Worm (Caenorhabditis elegans) whole organism, late embryonic: ENCODE data around the gene pfk-1.2.
A peak's percentile ranks its signal among the peaks of the same experiment; 100 is the strongest.

Experiments used
- C08G9.2 ChIP-seq: sonication (generic microtip); optimal IDR thresholded peaks from 2 replicates; lab custom pipeline; 2016; ENCODE audit warnings: mild to moderate bottlenecking, missing genetic modification characterization, moderate library complexity, missing compliant biosample characterization
- C38D4.7 ChIP-seq: fragments of 200-800 bp; sonication (Bioruptor generic); optimal IDR thresholded peaks from 2 replicates; lab custom pipeline; 2018; ENCODE audit warnings: mild to moderate bottlenecking, missing genetic modification characterization, moderate library complexity, missing compliant biosample characterization
- F13H6.1 ChIP-seq: sonication (generic microtip); optimal IDR thresholded peaks from 2 replicates; lab custom pipeline; 2016; ENCODE audit warnings: missing genetic modification characterization, missing compliant biosample characterization
- K02D7.2 ChIP-seq: sonication (generic microtip); optimal IDR thresholded peaks from 2 replicates; lab custom pipeline; 2017; ENCODE audit warnings: mild to moderate bottlenecking, missing genetic modification characterization, missing compliant biosample characterization
- K09A11.1 ChIP-seq: sonication (generic microtip); optimal IDR thresholded peaks from 2 replicates; lab custom pipeline; 2017; ENCODE audit warnings: antibody characterized with exemption, mild to moderate bottlenecking, missing genetic modification characterization, missing compliant biosample characterization; ENCODE audit not compliant: insufficient read depth
- T23F11.4 ChIP-seq: fragments of 200-800 bp; sonication (Bioruptor generic); optimal IDR thresholded peaks from 2 replicates; lab custom pipeline; 2018; ENCODE audit warnings: mild to moderate bottlenecking, missing genetic modification characterization, missing compliant biosample characterization
- Y22D7AL.16 ChIP-seq: sonication (generic microtip); optimal IDR thresholded peaks from 2 replicates; lab custom pipeline; 2016; ENCODE audit warnings: missing genetic modification characterization, missing compliant biosample characterization
- ceh-19 ChIP-seq: fragments of 200-800 bp; sonication (Bioruptor generic); optimal IDR thresholded peaks from 2 replicates; lab custom pipeline; 2018; ENCODE audit warnings: mild to moderate bottlenecking, missing genetic modification characterization, missing compliant biosample characterization
- ceh-2 ChIP-seq: sonication (generic microtip); optimal IDR thresholded peaks from 2 replicates; lab custom pipeline; 2016; ENCODE audit warnings: missing genotype, missing genetic modification characterization, missing compliant biosample characterization
- ceh-31 ChIP-seq: sonication (generic microtip); optimal IDR thresholded peaks from 2 replicates; lab custom pipeline; 2016; ENCODE audit warnings: missing genetic modification characterization, missing compliant biosample characterization
- ceh-34 ChIP-seq: sonication (generic microtip); optimal IDR thresholded peaks from 2 replicates; lab custom pipeline; 2016; ENCODE audit warnings: mild to moderate bottlenecking, missing genetic modification characterization, missing compliant biosample characterization
- ceh-9 ChIP-seq: sonication (generic microtip); optimal IDR thresholded peaks from 2 replicates; lab custom pipeline; 2016; ENCODE audit warnings: mild to moderate bottlenecking, missing genetic modification characterization, inconsistent platforms, missing compliant biosample characterization
- che-1 ChIP-seq: sonication (generic microtip); optimal IDR thresholded peaks from 2 replicates; lab custom pipeline; 2016; ENCODE audit warnings: mild to moderate bottlenecking, missing genetic modification characterization, missing compliant biosample characterization
- dve-1 ChIP-seq: sonication (generic microtip); optimal IDR thresholded peaks from 2 replicates; lab custom pipeline; 2017; ENCODE audit warnings: antibody characterized with exemption, mild to moderate bottlenecking, missing genetic modification characterization, missing compliant biosample characterization
- elt-4 ChIP-seq: sonication (generic microtip); optimal IDR thresholded peaks from 2 replicates; lab custom pipeline; 2016; ENCODE audit warnings: missing genetic modification characterization, missing compliant biosample characterization
- ets-4 ChIP-seq: sonication (generic microtip); optimal IDR thresholded peaks from 2 replicates; lab custom pipeline; 2016; ENCODE audit warnings: missing genetic modification characterization, missing compliant biosample characterization
- eyg-1 ChIP-seq: sonication (generic microtip); optimal IDR thresholded peaks from 2 replicates; lab custom pipeline; 2016; ENCODE audit warnings: missing genotype, missing genetic modification characterization, missing compliant biosample characterization
- fax-1 ChIP-seq: sonication (generic microtip); optimal IDR thresholded peaks from 2 replicates; lab custom pipeline; 2016; ENCODE audit warnings: missing genotype, missing genetic modification characterization, missing compliant biosample characterization
- fkh-10 ChIP-seq: fragments of 150-350 bp; optimal IDR thresholded peaks from 2 replicates; lab custom pipeline; 2014; ENCODE audit warnings: missing biosample characterization, missing genetic modification reagents, missing genetic modification characterization
- fkh-6 ChIP-seq: sonication (generic microtip); optimal IDR thresholded peaks from 2 replicates; lab custom pipeline; 2016; ENCODE audit warnings: missing genetic modification characterization, missing compliant biosample characterization
- hlh-15 ChIP-seq: sonication (generic microtip); optimal IDR thresholded peaks from 2 replicates; lab custom pipeline; 2016; ENCODE audit warnings: missing genetic modification characterization, missing compliant biosample characterization
- hlh-30 ChIP-seq: sonication (generic microtip); optimal IDR thresholded peaks from 2 replicates; lab custom pipeline; 2017; ENCODE audit warnings: antibody characterized with exemption, missing genetic modification characterization, missing compliant biosample characterization; ENCODE audit not compliant: insufficient read depth
- lim-6 ChIP-seq: sonication (generic microtip); optimal IDR thresholded peaks from 2 replicates; lab custom pipeline; 2016; ENCODE audit warnings: missing genetic modification characterization, missing compliant biosample characterization
- nfya-1 ChIP-seq: sonication (generic microtip); optimal IDR thresholded peaks from 2 replicates; lab custom pipeline; 2017; ENCODE audit warnings: missing genetic modification characterization, mild to moderate bottlenecking, missing compliant biosample characterization, antibody characterized with exemption, moderate library complexity
- nhr-11 ChIP-seq: fragments of 150-350 bp; optimal IDR thresholded peaks from 2 replicates; lab custom pipeline; 2014; ENCODE audit warnings: missing biosample characterization, missing genetic modification characterization
- npax-4 ChIP-seq: sonication (generic microtip); optimal IDR thresholded peaks from 2 replicates; lab custom pipeline; 2016; ENCODE audit warnings: missing genetic modification characterization, missing compliant biosample characterization
- odd-2 ChIP-seq: sonication (generic microtip); optimal IDR thresholded peaks from 2 replicates; lab custom pipeline; 2017; ENCODE audit warnings: antibody characterized with exemption, mild to moderate bottlenecking, missing genetic modification characterization, missing compliant biosample characterization
- pax-1 ChIP-seq: fragments of 150-350 bp; optimal IDR thresholded peaks from 2 replicates; lab custom pipeline; 2014; ENCODE audit warnings: missing biosample characterization, missing genetic modification characterization
- pha-2 ChIP-seq: sonication (generic microtip); optimal IDR thresholded peaks from 2 replicates; lab custom pipeline; 2017; ENCODE audit warnings: mild to moderate bottlenecking, missing genetic modification characterization, missing compliant biosample characterization
- pha-4 ChIP-seq: fragments of 150-350 bp; optimal IDR thresholded peaks from 2 replicates; lab custom pipeline; 2018; ENCODE audit warnings: missing biosample characterization, missing genetic modification reagents, missing genetic modification characterization
- pqm-1 ChIP-seq: sonication (generic microtip); optimal IDR thresholded peaks from 2 replicates; lab custom pipeline; 2016; ENCODE audit warnings: missing genetic modification characterization, missing compliant biosample characterization
- pros-1 ChIP-seq: fragments of 150-350 bp; optimal IDR thresholded peaks from 2 replicates; lab custom pipeline; 2014; ENCODE audit warnings: missing biosample characterization, missing genetic modification reagents, missing genetic modification characterization
- rnt-1 ChIP-seq: sonication (generic microtip); optimal IDR thresholded peaks from 2 replicates; lab custom pipeline; 2016; ENCODE audit warnings: missing genetic modification characterization, missing compliant biosample characterization
- sdc-2 ChIP-seq: sonication (generic microtip); optimal IDR thresholded peaks from 2 replicates; lab custom pipeline; 2016; ENCODE audit warnings: missing genotype, missing genetic modification characterization, missing compliant biosample characterization
- sox-2 ChIP-seq: fragments of 200-800 bp; sonication (Bioruptor generic); IDR thresholded peaks from 2 replicates; pipeline ENCODE4 v1.3.6; 2022; ENCODE audit warnings: missing genetic modification reagents, missing genetic modification characterization, missing compliant biosample characterization
- syd-9 ChIP-seq: sonication (generic microtip); optimal IDR thresholded peaks from 2 replicates; lab custom pipeline; 2016; ENCODE audit warnings: mild to moderate bottlenecking, missing genetic modification characterization, moderate library complexity, missing compliant biosample characterization
- tbx-2 ChIP-seq: sonication (generic microtip); optimal IDR thresholded peaks from 2 replicates; lab custom pipeline; 2016; ENCODE audit warnings: missing genetic modification characterization, missing compliant biosample characterization
- tbx-7 ChIP-seq: sonication (generic microtip); optimal IDR thresholded peaks from 2 replicates; lab custom pipeline; 2016; ENCODE audit warnings: missing genotype, missing genetic modification characterization, missing compliant biosample characterization
- ttx-3 ChIP-seq: sonication (generic microtip); optimal IDR thresholded peaks from 2 replicates; lab custom pipeline; 2016; ENCODE audit warnings: missing genetic modification reagents, missing genetic modification characterization, missing compliant biosample characterization
- unc-86 ChIP-seq: sonication (generic microtip); optimal IDR thresholded peaks from 2 replicates; lab custom pipeline; 2016; ENCODE audit warnings: missing genetic modification characterization, missing compliant biosample characterization
- zip-5 ChIP-seq: sonication (generic microtip); optimal IDR thresholded peaks from 2 replicates; lab custom pipeline; 2016; ENCODE audit warnings: missing genetic modification characterization, missing compliant biosample characterization

The pfk-1.2 gene

ce11 chrV:9546860-9547269 lies 15.3 kb downstream of the pfk-1.2 start, which contains the start of gene his-37 (continued):
- TF ChIP-seq Y22D7AL.16 (no peak), tbx-2 (tag; lab: Kevin White, UChicago) (peak; percentile 92), ceh-9 (tag; lab: Kevin White, UChicago) (no peak), pax-1 (tag; lab: Kevin White, UChicago) (peak; percentile 79), npax-4 (tag; lab: Kevin White, UChicago) (no peak), sox-2 (no peak), eyg-1 (tag; lab: Kevin White, UChicago) (no peak), ceh-2 (tag; lab: Kevin White, UChicago) (peak; percentile 52), ttx-3 (tag; lab: Kevin White, UChicago) (peak; percentile 38), K09A11.1 (tag; lab: Kevin White, UChicago) (no peak), pha-4 (tag; lab: Kevin White, UChicago) (no peak), dve-1 (peak; percentile 95), C38D4.7 (GFP tag; lab: Kevin White, UChicago) (no peak), tbx-7 (tag; lab: Kevin White, UChicago) (peak; percentile 25), ceh-31 (tag; lab: Kevin White, UChicago) (peak; percentile 96), fkh-6 (tag; lab: Kevin White, UChicago) (no peak), elt-4 (tag; lab: Kevin White, UChicago) (no peak), K02D7.2 (tag; lab: Kevin White, UChicago) (no peak), ets-4 (tag; lab: Kevin White, UChicago) (peak; percentile 86), zip-5 (no peak), ceh-34 (tag; lab: Kevin White, UChicago) (peak; percentile 67), odd-2 (tag; lab: Kevin White, UChicago) (no peak), hlh-15 (tag; lab: Kevin White, UChicago) (no peak), nhr-11 (tag; lab: Kevin White, UChicago) (peak; percentile 85), F13H6.1 (tag; lab: Kevin White, UChicago) (no peak), C08G9.2 (tag; lab: Kevin White, UChicago) (peak; percentile 44), pqm-1 (peak; percentile 76), pros-1 (peak; percentile 66), che-1 (tag; lab: Kevin White, UChicago) (no peak), pha-2 (tag; lab: Kevin White, UChicago) (peak; percentile 12), nfya-1 (tag; lab: Kevin White, UChicago) (peak; percentile 93), lim-6 (tag; lab: Kevin White, UChicago) (no peak), syd-9 (tag; lab: Kevin White, UChicago) (peak; percentile 57), fkh-10 (GFP tag; lab: Kevin White, UChicago) (peak; percentile 50), sdc-2 (tag; lab: Kevin White, UChicago) (no peak), fax-1 (tag; lab: Kevin White, UChicago) (no peak), unc-86 (peak; percentile 60), hlh-30 (tag; lab: Kevin White, UChicago) (peak; percentile 64), ceh-19 (GFP tag; lab: Kevin White, UChicago) (no peak), T23F11.4 (peak; percentile 38), rnt-1 (tag; lab: Kevin White, UChicago) (peak; percentile 93)

DNA sequence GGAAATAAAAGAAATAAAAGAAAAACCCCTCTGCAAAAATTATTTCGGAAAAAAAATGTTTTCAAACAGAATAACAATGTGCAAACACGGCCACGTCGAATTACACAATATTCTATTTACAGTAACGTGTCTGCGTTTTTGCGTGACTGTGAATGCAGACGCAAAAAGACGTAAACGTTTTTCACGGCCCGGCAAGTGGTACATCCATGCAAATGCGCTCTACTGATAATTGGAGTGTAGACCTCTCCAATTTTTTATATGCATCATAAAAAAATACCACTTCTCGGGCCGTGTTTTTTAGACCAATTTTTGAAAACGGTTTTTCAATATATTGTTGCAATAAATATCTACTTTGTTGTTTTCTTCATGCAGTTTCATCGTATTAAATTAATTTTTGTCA lies 17.9 kb downstream of the pfk-1.2 start, which contains the start of gene nstp-10:
Gene nstp-10 (minus strand): TSS at position 378 of the 400 bp plus-strand sequence.
- no peak for TF ChIP-seq elt-4 (tag; lab: Kevin White, UChicago)
- peak; percentile 43 for TF ChIP-seq ceh-31 (tag; lab: Kevin White, UChicago)
- TF ChIP-seq hlh-30 (tag; lab: Kevin White, UChicago): no peak
